Worm (Caenorhabditis elegans) whole organism, late embryonic: ENCODE measurements around the gene nlp-36.

Experiments
- C08G9.2 ChIP-seq: sonication (generic microtip); optimal IDR thresholded peaks from 2 replicates; lab custom pipeline; 2016; ENCODE audit warnings: mild to moderate bottlenecking, missing genetic modification characterization, moderate library complexity, missing compliant biosample characterization
- C38D4.7 ChIP-seq: fragments of 200-800 bp; sonication (Bioruptor generic); optimal IDR thresholded peaks from 2 replicates; lab custom pipeline; 2018; ENCODE audit warnings: mild to moderate bottlenecking, missing genetic modification characterization, moderate library complexity, missing compliant biosample characterization
- K09A11.1 ChIP-seq: sonication (generic microtip); optimal IDR thresholded peaks from 2 replicates; lab custom pipeline; 2017; ENCODE audit warnings: antibody characterized with exemption, mild to moderate bottlenecking, missing genetic modification characterization, missing compliant biosample characterization; ENCODE audit not compliant: insufficient read depth
- T23F11.4 ChIP-seq: fragments of 200-800 bp; sonication (Bioruptor generic); optimal IDR thresholded peaks from 2 replicates; lab custom pipeline; 2018; ENCODE audit warnings: mild to moderate bottlenecking, missing genetic modification characterization, missing compliant biosample characterization
- ceh-14 ChIP-seq: sonication (generic microtip); optimal IDR thresholded peaks from 2 replicates; lab custom pipeline; 2016; ENCODE audit warnings: missing genotype, missing genetic modification characterization, missing compliant biosample characterization
- ceh-18 ChIP-seq: sonication (generic microtip); optimal IDR thresholded peaks from 2 replicates; lab custom pipeline; 2016; ENCODE audit warnings: missing genetic modification characterization, missing compliant biosample characterization
- ceh-19 ChIP-seq: fragments of 200-800 bp; sonication (Bioruptor generic); optimal IDR thresholded peaks from 2 replicates; lab custom pipeline; 2018; ENCODE audit warnings: mild to moderate bottlenecking, missing genetic modification characterization, missing compliant biosample characterization
- ceh-24 ChIP-seq: sonication (generic microtip); optimal IDR thresholded peaks from 2 replicates; lab custom pipeline; 2016; ENCODE audit warnings: mild to moderate bottlenecking, missing genetic modification characterization, missing compliant biosample characterization
- ceh-30 ChIP-seq: fragments of 150-350 bp; optimal IDR thresholded peaks from 2 replicates; lab custom pipeline; 2014; ENCODE audit warnings: missing biosample characterization, missing genetic modification characterization
- ceh-31 ChIP-seq: sonication (generic microtip); optimal IDR thresholded peaks from 2 replicates; lab custom pipeline; 2016; ENCODE audit warnings: missing genetic modification characterization, missing compliant biosample characterization
- ceh-34 ChIP-seq: sonication (generic microtip); optimal IDR thresholded peaks from 2 replicates; lab custom pipeline; 2016; ENCODE audit warnings: mild to moderate bottlenecking, missing genetic modification characterization, missing compliant biosample characterization
- ceh-48 ChIP-seq: sonication (generic microtip); optimal IDR thresholded peaks from 2 replicates; lab custom pipeline; 2016; ENCODE audit warnings: missing genetic modification characterization, inconsistent platforms, missing compliant biosample characterization
- ceh-6 ChIP-seq: fragments of 200-800 bp; sonication (Bioruptor generic); optimal IDR thresholded peaks from 2 replicates; lab custom pipeline; 2018; ENCODE audit warnings: mild to moderate bottlenecking, missing genetic modification characterization, missing compliant biosample characterization
- ceh-9 ChIP-seq: sonication (generic microtip); optimal IDR thresholded peaks from 2 replicates; lab custom pipeline; 2016; ENCODE audit warnings: mild to moderate bottlenecking, missing genetic modification characterization, inconsistent platforms, missing compliant biosample characterization
- dve-1 ChIP-seq: sonication (generic microtip); optimal IDR thresholded peaks from 2 replicates; lab custom pipeline; 2017; ENCODE audit warnings: antibody characterized with exemption, mild to moderate bottlenecking, missing genetic modification characterization, missing compliant biosample characterization
- elt-2 ChIP-seq: sonication (generic microtip); optimal IDR thresholded peaks from 2 replicates; lab custom pipeline; 2016; ENCODE audit warnings: missing genetic modification reagents, missing genetic modification characterization, missing compliant biosample characterization
- elt-4 ChIP-seq: sonication (generic microtip); optimal IDR thresholded peaks from 2 replicates; lab custom pipeline; 2016; ENCODE audit warnings: missing genetic modification characterization, missing compliant biosample characterization
- eyg-1 ChIP-seq: sonication (generic microtip); optimal IDR thresholded peaks from 2 replicates; lab custom pipeline; 2016; ENCODE audit warnings: missing genotype, missing genetic modification characterization, missing compliant biosample characterization
- fax-1 ChIP-seq: sonication (generic microtip); optimal IDR thresholded peaks from 2 replicates; lab custom pipeline; 2016; ENCODE audit warnings: missing genotype, missing genetic modification characterization, missing compliant biosample characterization
- fkh-6 ChIP-seq: sonication (generic microtip); optimal IDR thresholded peaks from 2 replicates; lab custom pipeline; 2016; ENCODE audit warnings: missing genetic modification characterization, missing compliant biosample characterization
- hlh-13 ChIP-seq: fragments of 200-800 bp; sonication (Bioruptor generic); optimal IDR thresholded peaks from 2 replicates; lab custom pipeline; 2018; ENCODE audit warnings: mild to moderate bottlenecking, missing genetic modification characterization, missing compliant biosample characterization
- hlh-15 ChIP-seq: sonication (generic microtip); optimal IDR thresholded peaks from 2 replicates; lab custom pipeline; 2016; ENCODE audit warnings: missing genetic modification characterization, missing compliant biosample characterization
- hlh-30 ChIP-seq: sonication (generic microtip); optimal IDR thresholded peaks from 2 replicates; lab custom pipeline; 2017; ENCODE audit warnings: antibody characterized with exemption, missing genetic modification characterization, missing compliant biosample characterization; ENCODE audit not compliant: insufficient read depth
- hlh-6 ChIP-seq: sonication (generic microtip); optimal IDR thresholded peaks from 2 replicates; lab custom pipeline; 2016; ENCODE audit warnings: missing genotype, missing genetic modification characterization, missing compliant biosample characterization
- hlh-8 ChIP-seq: sonication (generic microtip); optimal IDR thresholded peaks from 2 replicates; lab custom pipeline; 2016; ENCODE audit warnings: missing genotype, missing genetic modification characterization, missing compliant biosample characterization
- madf-2 ChIP-seq: sonication (generic microtip); optimal IDR thresholded peaks from 2 replicates; lab custom pipeline; 2017; ENCODE audit warnings: missing genetic modification characterization, missing compliant biosample characterization
- nfya-1 ChIP-seq: sonication (generic microtip); optimal IDR thresholded peaks from 2 replicates; lab custom pipeline; 2017; ENCODE audit warnings: missing genetic modification characterization, mild to moderate bottlenecking, missing compliant biosample characterization, antibody characterized with exemption, moderate library complexity
- nhr-11 ChIP-seq: fragments of 150-350 bp; optimal IDR thresholded peaks from 2 replicates; lab custom pipeline; 2014; ENCODE audit warnings: missing biosample characterization, missing genetic modification characterization
- nhr-232 ChIP-seq: sonication (generic microtip); optimal IDR thresholded peaks from 2 replicates; lab custom pipeline; 2016; ENCODE audit warnings: missing genetic modification characterization, missing compliant biosample characterization
- pat-9 ChIP-seq: fragments of 200-800 bp; sonication (Bioruptor generic); optimal IDR thresholded peaks from 2 replicates; lab custom pipeline; 2018; ENCODE audit warnings: mild to moderate bottlenecking, missing genetic modification characterization, moderate library complexity, missing compliant biosample characterization
- pax-1 ChIP-seq: fragments of 150-350 bp; optimal IDR thresholded peaks from 2 replicates; lab custom pipeline; 2014; ENCODE audit warnings: missing biosample characterization, missing genetic modification characterization
- pha-4 ChIP-seq: fragments of 150-350 bp; optimal IDR thresholded peaks from 2 replicates; lab custom pipeline; 2018; ENCODE audit warnings: missing biosample characterization, missing genetic modification reagents, missing genetic modification characterization
- pqm-1 ChIP-seq: sonication (generic microtip); optimal IDR thresholded peaks from 2 replicates; lab custom pipeline; 2016; ENCODE audit warnings: missing genetic modification characterization, missing compliant biosample characterization
- ref-2 ChIP-seq: sonication (generic microtip); optimal IDR thresholded peaks from 2 replicates; lab custom pipeline; 2016; ENCODE audit warnings: missing genetic modification characterization, missing compliant biosample characterization
- rnt-1 ChIP-seq: sonication (generic microtip); optimal IDR thresholded peaks from 2 replicates; lab custom pipeline; 2016; ENCODE audit warnings: missing genetic modification characterization, missing compliant biosample characterization
- sdc-2 ChIP-seq: sonication (generic microtip); optimal IDR thresholded peaks from 2 replicates; lab custom pipeline; 2016; ENCODE audit warnings: missing genotype, missing genetic modification characterization, missing compliant biosample characterization
- syd-9 ChIP-seq: sonication (generic microtip); optimal IDR thresholded peaks from 2 replicates; lab custom pipeline; 2016; ENCODE audit warnings: mild to moderate bottlenecking, missing genetic modification characterization, moderate library complexity, missing compliant biosample characterization
- tbx-2 ChIP-seq: sonication (generic microtip); optimal IDR thresholded peaks from 2 replicates; lab custom pipeline; 2016; ENCODE audit warnings: missing genetic modification characterization, missing compliant biosample characterization
- tbx-7 ChIP-seq: sonication (generic microtip); optimal IDR thresholded peaks from 2 replicates; lab custom pipeline; 2016; ENCODE audit warnings: missing genotype, missing genetic modification characterization, missing compliant biosample characterization
- unc-3 ChIP-seq, 2 experiments: fragments of 200-800 bp in 1 of 2; sonication (Bioruptor generic) in 1 of 2; sonication (generic microtip) in 1 of 2; conservative IDR thresholded peaks in 1 of 2; optimal IDR thresholded peaks in 1 of 2; 2 replicates each; pipeline versions ENCODE4 v1.3.6 to Lab custom; 2016 to 2022; ENCODE audit warnings: missing compliant biosample characterization in 2 of 2, missing genetic modification characterization in 2 of 2, missing genetic modification reagents in 1 of 2
- unc-42 ChIP-seq: sonication (generic microtip); optimal IDR thresholded peaks from 2 replicates; lab custom pipeline; 2016; ENCODE audit warnings: missing genotype, missing genetic modification characterization, missing compliant biosample characterization
- unc-55 ChIP-seq: sonication (generic microtip); optimal IDR thresholded peaks from 2 replicates; lab custom pipeline; 2017; ENCODE audit warnings: missing biosample characterization, missing genetic modification reagents, missing genetic modification characterization
- unc-86 ChIP-seq: sonication (generic microtip); optimal IDR thresholded peaks from 2 replicates; lab custom pipeline; 2016; ENCODE audit warnings: missing genetic modification characterization, missing compliant biosample characterization
- zip-5 ChIP-seq: sonication (generic microtip); optimal IDR thresholded peaks from 2 replicates; lab custom pipeline; 2016; ENCODE audit warnings: missing genetic modification characterization, missing compliant biosample characterization
- ztf-16 ChIP-seq: sonication (generic microtip); optimal IDR thresholded peaks from 2 replicates; lab custom pipeline; 2017; ENCODE audit warnings: missing genetic modification characterization, missing compliant biosample characterization

nlp-36 gene

DNA sequence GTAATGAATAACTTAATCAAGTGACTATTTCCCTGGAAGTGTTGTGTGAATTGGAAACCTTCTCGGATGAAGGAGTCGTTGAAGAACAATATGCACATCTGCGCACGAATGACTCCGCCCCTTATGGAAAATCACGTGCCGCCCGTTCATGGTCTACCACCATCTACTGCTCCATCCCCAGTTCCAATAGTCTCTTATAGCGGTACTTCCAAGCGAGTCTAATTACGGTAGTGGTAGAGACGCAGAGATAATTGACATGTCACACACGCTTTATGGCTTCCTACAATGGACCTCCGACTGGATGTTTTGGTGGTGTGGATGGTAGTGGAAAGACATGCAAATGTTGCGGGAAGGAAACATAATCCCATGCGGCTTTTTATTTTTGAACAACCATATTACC lies 37.6 kb upstream of the nlp-36 start (continued):
- TF ChIP-seq hlh-15 (tag; lab: Kevin White, UChicago) = no peak
- no peak for TF ChIP-seq sdc-2 (tag; lab: Kevin White, UChicago)
- TF ChIP-seq elt-2 (tag; lab: Kevin White, UChicago) = no peak
- TF ChIP-seq ceh-9 (tag; lab: Kevin White, UChicago) = no peak
- peak; percentile 40 for TF ChIP-seq unc-55
- no peak for TF ChIP-seq tbx-7 (tag; lab: Kevin White, UChicago)
- TF ChIP-seq unc-42 = peak; percentile 55
- TF ChIP-seq ceh-24 (tag; lab: Kevin White, UChicago) = no peak
- TF ChIP-seq ceh-6 (GFP tag; lab: Kevin White, UChicago) = no peak
- TF ChIP-seq pqm-1 (tag; lab: Kevin White, UChicago) = no peak
- TF ChIP-seq ceh-34 (tag; lab: Kevin White, UChicago) = peak; percentile 58
- no peak for TF ChIP-seq rnt-1
- no peak for TF ChIP-seq eyg-1 (tag; lab: Kevin White, UChicago)
- TF ChIP-seq hlh-8 (tag; lab: Kevin White, UChicago) = no peak
- TF ChIP-seq zip-5 (tag; lab: Kevin White, UChicago) = no peak
- no peak for TF ChIP-seq ceh-19 (GFP tag; lab: Kevin White, UChicago)
- peak; percentile 51 for TF ChIP-seq ref-2
- peak; percentile 19 for TF ChIP-seq ceh-14 (tag; lab: Kevin White, UChicago)
- TF ChIP-seq elt-4 (tag; lab: Kevin White, UChicago) = no peak
- TF ChIP-seq tbx-2 (tag; lab: Kevin White, UChicago) = peak; percentile 15
- TF ChIP-seq, all 69 proteins: peak for 10

DNA sequence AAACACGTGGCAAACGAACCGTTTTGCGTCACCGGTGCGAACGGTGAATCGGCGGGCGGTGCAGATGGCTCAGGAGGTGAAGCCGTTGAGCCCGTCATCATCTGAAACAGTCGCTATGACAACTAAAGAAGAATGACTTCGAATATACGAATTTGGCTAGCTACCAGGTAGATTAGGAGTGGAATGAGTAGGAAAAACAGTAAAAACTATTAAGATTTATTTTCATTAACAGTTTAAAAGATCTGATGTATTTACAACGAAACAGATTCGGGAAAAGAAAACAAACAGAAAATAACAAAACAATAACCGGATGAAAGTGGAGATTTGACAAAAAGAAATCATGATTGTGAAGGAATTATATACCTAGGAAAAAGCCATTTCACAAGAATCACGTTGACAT lies 34.6 kb upstream of the nlp-36 start, which contains the start of gene F54C8.7:
TSS of gene F54C8.7 (minus strand) at position 101 of the 400 bp plus-strand sequence.
- TF ChIP-seq madf-2 (no peak), C08G9.2 (tag; lab: Kevin White, UChicago) (no peak), elt-2 (tag; lab: Kevin White, UChicago) (no peak), hlh-6 (tag; lab: Kevin White, UChicago) (no peak)

DNA sequence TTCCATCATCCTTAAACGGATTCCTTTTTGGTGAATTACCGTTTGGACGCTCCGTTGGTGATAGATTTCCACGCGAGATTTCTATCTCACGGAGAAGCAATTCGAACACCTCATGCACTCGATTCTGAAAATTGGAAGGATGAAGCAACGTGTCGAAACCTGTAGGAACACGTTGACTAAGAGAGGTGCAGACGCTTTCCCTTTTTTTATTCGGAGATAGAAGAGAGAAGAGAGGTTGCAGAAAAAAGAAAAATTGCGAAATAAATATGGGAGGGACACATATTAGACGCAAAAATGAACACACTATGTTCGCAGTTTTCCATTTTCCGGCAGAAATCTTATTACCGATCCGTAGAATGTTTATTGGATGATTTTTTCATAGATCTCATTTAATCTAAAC lies 33.8 kb upstream of the nlp-36 start:
- TF ChIP-seq ceh-6 (GFP tag; lab: Kevin White, UChicago) (no peak), K09A11.1 (no peak), madf-2 (no peak), T23F11.4 (no peak), C38D4.7 (GFP tag; lab: Kevin White, UChicago) (no peak), hlh-13 (GFP tag; lab: Kevin White, UChicago) (no peak), pat-9 (no peak), pax-1 (tag; lab: Kevin White, UChicago) (no peak), pha-4 (tag; lab: Kevin White, UChicago) (no peak), nhr-11 (tag; lab: Kevin White, UChicago) (no peak), ceh-31 (tag; lab: Kevin White, UChicago) (no peak), zip-5 (tag; lab: Kevin White, UChicago) (no peak), hlh-8 (tag; lab: Kevin White, UChicago) (no peak), nhr-232 (tag; lab: Kevin White, UChicago) (no peak), fax-1 (tag; lab: Kevin White, UChicago) (no peak), ztf-16 (tag; lab: Kevin White, UChicago) (no peak)

DNA sequence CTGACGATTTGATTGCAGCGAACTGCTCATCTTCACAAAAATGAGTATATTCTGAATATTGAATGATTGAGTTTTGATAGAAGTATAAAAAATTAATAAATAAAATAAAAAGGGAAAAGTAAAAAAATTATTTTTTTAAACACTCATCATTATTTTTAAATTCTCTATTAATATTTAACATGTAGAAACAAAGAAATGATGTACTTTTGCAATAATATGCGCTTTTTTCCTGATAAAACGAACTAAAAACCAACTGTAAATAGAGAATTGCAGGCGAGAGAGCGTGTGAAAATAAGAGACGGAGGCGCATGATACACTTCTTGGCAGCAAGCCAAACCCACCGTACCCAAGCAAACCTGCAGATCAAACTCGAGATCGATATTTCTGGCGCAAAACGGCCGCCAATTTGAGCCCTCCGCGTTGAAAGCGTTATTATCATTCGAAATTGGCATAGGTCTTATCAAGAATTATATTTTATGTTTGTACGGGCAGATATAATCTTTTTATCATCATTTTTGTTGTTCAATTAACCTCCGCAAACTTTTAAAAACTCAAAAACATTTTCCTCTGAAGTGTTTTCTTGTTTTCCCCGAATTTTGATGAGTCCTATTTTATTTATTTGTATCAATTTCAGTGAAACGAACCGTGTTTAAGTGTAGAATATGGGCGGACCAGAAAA lies 32.4 kb upstream of the nlp-36 start, which contains the start of the genes rheb-1 and spk-1:
TSS of gene rheb-1 (minus strand) at position 51 of the 679 bp plus-strand sequence.
TSS of gene spk-1 (plus strand) at position 629 of the 679 bp plus-strand sequence.
- TF ChIP-seq elt-2 (tag; lab: Kevin White, UChicago) = peak; percentile 85
- peak; percentile 28 for TF ChIP-seq madf-2
- TF ChIP-seq unc-86 (tag; lab: Kevin White, UChicago) = no peak
- TF ChIP-seq ceh-48 (tag; lab: Kevin White, UChicago) = peak; percentile 94
- TF ChIP-seq unc-42 = peak; percentile 5
- peak; percentile 45 for TF ChIP-seq ceh-31 (tag; lab: Kevin White, UChicago)
- no peak for TF ChIP-seq pha-4 (tag; lab: Kevin White, UChicago)
- peak; percentile 31 for TF ChIP-seq dve-1 (tag; lab: Kevin White, UChicago)
- TF ChIP-seq ceh-24 (tag; lab: Kevin White, UChicago) = no peak
- peak; percentile 38 for TF ChIP-seq pqm-1 (tag; lab: Kevin White, UChicago)
- TF ChIP-seq tbx-2 (tag; lab: Kevin White, UChicago) = peak; percentile 58
- TF ChIP-seq ceh-18 (tag; lab: Kevin White, UChicago) = peak; percentile 29
- peak; percentile 83 for TF ChIP-seq hlh-30 (tag; lab: Kevin White, UChicago)
- peak; percentile 52 for TF ChIP-seq unc-55
- TF ChIP-seq ceh-30 = no peak
- TF ChIP-seq syd-9 (tag; lab: Kevin White, UChicago) = peak; percentile 26
- TF ChIP-seq nfya-1 (tag; lab: Kevin White, UChicago) = peak; percentile 77
- TF ChIP-seq fkh-6 (tag; lab: Kevin White, UChicago) = no peak
- no peak for TF ChIP-seq unc-3 (GFP tag; conservative IDR thresholded peaks at IDR 0.05; lab: Robert Waterston, UW)
- no peak for TF ChIP-seq unc-3 (tag; optimal IDR thresholded peaks at IDR 0.05; lab: Kevin White, UChicago)
